Fruit fly (Drosophila melanogaster) whole organism: ENCODE measurements around the gene Scr.

Experiments
- CG8478 ChIP-seq: fragments of >200 bp; optimal IDR thresholded peaks from 2 replicates; lab custom pipeline; 2018; ENCODE audit warnings: inconsistent platforms
- Dll ChIP-seq: fragments of >200 bp; optimal IDR thresholded peaks from 2 replicates; lab custom pipeline; 2017
- EcR ChIP-seq, 2 experiments: fragments of >200 bp; optimal IDR thresholded peaks; 2 replicates each; lab custom pipeline; 2017; ENCODE audit warnings: missing biosample characterization in 2 of 2, missing genetic modification characterization in 2 of 2, missing genetic modification reagents in 2 of 2
- pan ChIP-seq: fragments of >200 bp; optimal IDR thresholded peaks from 2 replicates; lab custom pipeline; 2017
- psq ChIP-seq: fragments of >200 bp; optimal IDR thresholded peaks from 2 replicates; lab custom pipeline; 2017
- usp ChIP-seq: fragments of >200 bp; optimal IDR thresholded peaks from 2 replicates; lab custom pipeline; 2017; ENCODE audit warnings: missing biosample characterization, missing genetic modification characterization, mixed read lengths

Scr gene

DNA sequence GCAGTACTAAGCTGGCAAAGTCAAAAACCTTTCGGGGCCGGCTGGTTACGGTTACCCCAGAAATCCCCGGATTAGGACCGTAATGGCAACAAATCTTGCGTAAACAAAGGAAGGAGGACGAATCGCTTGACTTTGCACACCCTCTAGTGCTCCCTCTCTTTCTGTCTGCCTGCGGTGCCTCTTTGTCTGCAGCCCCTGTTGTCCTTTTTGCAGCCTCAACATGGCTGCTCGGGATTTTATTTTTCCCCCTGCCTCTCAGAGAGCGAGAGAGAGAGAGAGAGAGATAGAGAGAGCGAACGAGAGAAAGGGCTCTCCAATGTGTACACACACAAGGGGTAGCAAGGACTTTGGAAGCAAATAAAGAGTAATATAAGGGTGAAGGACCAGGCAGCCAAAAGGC is 39.2 kb downstream of the Scr start:
- TF ChIP-seq usp (GFP tag; lab: Kevin White, UChicago) (no peak), EcR (GFP tag; optimal IDR thresholded peaks at IDR 0.05; lab: Kevin White, UChicago) (no peak), pan (lab: Kevin White, UChicago) (no peak), CG8478 (lab: Kevin White, UChicago) (no peak), psq (lab: Kevin White, UChicago) (no peak), Dll (lab: Kevin White, UChicago) (no peak)

- no peak for TF ChIP-seq CG8478 (lab: Kevin White, UChicago)
- no peak for TF ChIP-seq Dll (lab: Kevin White, UChicago)
- TF ChIP-seq psq (lab: Kevin White, UChicago) = no peak
- TF ChIP-seq pan (lab: Kevin White, UChicago) = no peak
- TF ChIP-seq usp (GFP tag; lab: Kevin White, UChicago) = no peak
- TF ChIP-seq EcR (GFP tag; optimal IDR thresholded peaks at IDR 0.05; lab: Kevin White, UChicago) = no peak
These were observed 39.9 kb downstream of the Scr start for dm6 chr3R:6809873-6810272.

dm6 chr3R:6806654-6807053 is 43.1 kb downstream of the Scr start:
- TF ChIP-seq CG8478 (lab: Kevin White, UChicago) (no peak), psq (lab: Kevin White, UChicago) (no peak), Dll (lab: Kevin White, UChicago) (no peak), pan (lab: Kevin White, UChicago) (no peak), EcR (GFP tag; optimal IDR thresholded peaks at IDR 0.05; lab: Kevin White, UChicago) (no peak), usp (GFP tag; lab: Kevin White, UChicago) (no peak)

dm6 chr3R:6805948-6806347 is 43.8 kb downstream of the Scr start:
- no peak for TF ChIP-seq CG8478 (lab: Kevin White, UChicago)
- TF ChIP-seq Dll (lab: Kevin White, UChicago) = no peak
- no peak for TF ChIP-seq usp (GFP tag; lab: Kevin White, UChicago)
- TF ChIP-seq EcR (GFP tag; optimal IDR thresholded peaks at IDR 0.05; lab: Kevin White, UChicago) = no peak
- no peak for TF ChIP-seq psq (lab: Kevin White, UChicago)

dm6 chr3R:6804695-6805300 is 45.0 kb downstream of the Scr start:
- TF ChIP-seq usp (GFP tag; lab: Kevin White, UChicago) (no peak), Dll (lab: Kevin White, UChicago) (no peak), CG8478 (lab: Kevin White, UChicago) (no peak), psq (lab: Kevin White, UChicago) (no peak)

- TF ChIP-seq EcR (GFP tag; optimal IDR thresholded peaks at IDR 0.05; lab: Kevin White, UChicago) = no peak
- TF ChIP-seq usp (GFP tag; lab: Kevin White, UChicago) = no peak
- TF ChIP-seq pan (lab: Kevin White, UChicago) = no peak
- TF ChIP-seq CG8478 (lab: Kevin White, UChicago) = no peak
- TF ChIP-seq psq (lab: Kevin White, UChicago) = no peak
- no peak for TF ChIP-seq Dll (lab: Kevin White, UChicago)
These were observed 48.6 kb downstream of the Scr start for dm6 chr3R:6801153-6801552.

- TF ChIP-seq EcR (GFP tag; optimal IDR thresholded peaks at IDR 0.05; lab: Kevin White, UChicago) (no peak), CG8478 (lab: Kevin White, UChicago) (peak; percentile 73), usp (GFP tag; lab: Kevin White, UChicago) (no peak), psq (lab: Kevin White, UChicago) (no peak), Dll (lab: Kevin White, UChicago) (peak; percentile 71), pan (lab: Kevin White, UChicago) (no peak)
These were observed 58.4 kb downstream of the Scr start, which contains the start of gene Dfd for dm6 chr3R:6791189-6791886. Dfd (plus strand) TSS chr3R:6791836.

DNA sequence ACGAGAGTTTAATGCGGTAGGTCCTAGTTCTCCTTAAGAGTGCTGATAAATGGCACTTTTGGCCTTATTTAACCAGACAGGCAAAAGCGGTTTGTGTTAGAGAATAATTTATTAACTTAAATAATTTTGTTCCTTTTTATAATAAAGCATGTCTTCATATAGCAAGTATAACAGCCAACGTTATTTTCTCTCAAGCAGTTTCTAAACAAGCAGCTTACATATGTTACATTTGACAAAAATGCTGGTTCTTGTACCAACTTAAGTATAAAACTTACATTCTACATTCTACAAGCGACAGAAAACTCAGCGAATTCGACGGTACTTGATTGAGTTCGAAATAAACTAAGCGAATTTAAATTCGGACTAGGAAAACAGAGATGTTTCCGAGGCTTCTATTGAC is 69.8 kb downstream of the Scr start:
- TF ChIP-seq psq (lab: Kevin White, UChicago) (no peak), EcR (GFP tag; optimal IDR thresholded peaks at IDR 0.05; lab: Kevin White, UChicago) (no peak), Dll (lab: Kevin White, UChicago) (no peak)

- TF ChIP-seq usp (GFP tag; lab: Kevin White, UChicago) (no peak), psq (lab: Kevin White, UChicago) (no peak), pan (lab: Kevin White, UChicago) (no peak), Dll (lab: Kevin White, UChicago) (no peak), CG8478 (lab: Kevin White, UChicago) (no peak), EcR (GFP tag; optimal IDR thresholded peaks at IDR 0.05; lab: Kevin White, UChicago) (no peak)
These were observed 73.0 kb downstream of the Scr start for dm6 chr3R:6776797-6777196.
